Worm (Caenorhabditis elegans) whole organism, young adult: Measurements from ENCODE around the gene ZC13.2.

Experiments used
- F23B12.7 ChIP-seq: sonication (generic microtip); optimal IDR thresholded peaks from 2 replicates; lab custom pipeline; 2017; ENCODE audit warnings: missing genetic modification characterization, mild to moderate bottlenecking, missing compliant biosample characterization, antibody characterized with exemption, moderate library complexity; ENCODE audit not compliant: insufficient read depth
- F33H1.4 ChIP-seq: fragments of 200-800 bp; sonication (Bioruptor generic); IDR thresholded peaks from 2 replicates; pipeline ENCODE4 v1.3.6; 2022; ENCODE audit warnings: missing genetic modification reagents, missing genetic modification characterization, missing compliant biosample characterization
- F55B11.4 ChIP-seq: sonication (generic microtip); optimal IDR thresholded peaks from 2 replicates; lab custom pipeline; 2016; ENCODE audit warnings: missing compliant biosample characterization, missing genetic modification characterization, borderline replicate concordance; ENCODE audit not compliant: insufficient read depth
- Y67H2A.10 ChIP-seq: fragments of 200-800 bp; sonication (Bioruptor generic); conservative IDR thresholded peaks from 2 replicates; pipeline ENCODE4 v1.3.6; 2022; ENCODE audit warnings: missing genetic modification reagents, missing genetic modification characterization, missing compliant biosample characterization
- Y79H2A.3 ChIP-seq: fragments of 200-800 bp; sonication (Bioruptor generic); conservative IDR thresholded peaks from 2 replicates; pipeline ENCODE4 v1.3.6; 2022; ENCODE audit warnings: missing genetic modification reagents, missing genetic modification characterization, missing compliant biosample characterization
- ceh-79 ChIP-seq: sonication (generic microtip); optimal IDR thresholded peaks from 2 replicates; lab custom pipeline; 2017; ENCODE audit warnings: mild to moderate bottlenecking, missing genetic modification characterization, missing compliant biosample characterization
- dpff-1 ChIP-seq: sonication (generic microtip); optimal IDR thresholded peaks from 2 replicates; lab custom pipeline; 2017; ENCODE audit warnings: mild to moderate bottlenecking, missing genetic modification characterization, missing compliant biosample characterization
- ekl-4 ChIP-seq: fragments of 200-800 bp; sonication (Bioruptor generic); IDR thresholded peaks from 2 replicates; pipeline ENCODE4 v1.3.6; 2022; ENCODE audit warnings: missing genetic modification reagents, missing genetic modification characterization, missing compliant biosample characterization
- let-526 ChIP-seq: fragments of 200-800 bp; sonication (Bioruptor generic); IDR thresholded peaks from 2 replicates; pipeline ENCODE4 v1.3.6; 2022; ENCODE audit warnings: missing genetic modification reagents, missing genetic modification characterization, missing compliant biosample characterization
- madf-6 ChIP-seq: fragments of 200-800 bp; sonication (Bioruptor generic); IDR thresholded peaks from 2 replicates; pipeline ENCODE4 v1.3.6; 2022; ENCODE audit warnings: missing genetic modification reagents, missing genetic modification characterization, missing compliant biosample characterization
- madf-8 ChIP-seq: fragments of 200-800 bp; sonication (Bioruptor generic); conservative IDR thresholded peaks from 2 replicates; pipeline ENCODE4 v1.3.6; 2022; ENCODE audit warnings: missing genetic modification reagents, missing genetic modification characterization, missing compliant biosample characterization
- rcor-1 ChIP-seq: fragments of 200-800 bp; sonication (Bioruptor generic); IDR thresholded peaks from 2 replicates; pipeline ENCODE4 v1.3.6; 2022; ENCODE audit warnings: missing genetic modification reagents, missing genetic modification characterization, missing compliant biosample characterization

DNA sequence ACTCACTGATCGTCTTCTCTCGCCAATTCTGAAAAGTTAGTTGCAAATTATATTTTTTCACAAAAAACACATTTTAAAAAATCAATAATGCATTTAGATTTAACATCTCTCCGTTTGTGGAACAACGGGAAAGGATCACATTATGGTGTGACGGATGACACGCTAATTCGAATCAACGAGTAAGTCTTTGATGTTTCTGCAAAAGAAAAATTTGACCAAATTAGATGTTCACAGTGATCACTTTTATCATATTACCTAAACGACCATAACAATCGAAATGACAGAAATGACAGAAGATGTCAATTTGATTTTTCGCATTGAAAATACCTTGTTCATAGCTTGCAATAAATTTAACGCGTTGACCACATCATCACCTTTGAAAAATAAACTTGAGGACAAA is 19.1 kb upstream of the ZC13.2 start:
- no peak for TF ChIP-seq Y67H2A.10
- TF ChIP-seq ekl-4 (GFP tag; lab: Robert Waterston, UW), result no peak
- TF ChIP-seq F23B12.7, result no peak
- TF ChIP-seq F55B11.4, result no peak
- TF ChIP-seq ceh-79 (tag; lab: Kevin White, UChicago), result no peak
- TF ChIP-seq Y79H2A.3 (GFP tag; lab: Robert Waterston, UW), result no peak
- TF ChIP-seq dpff-1 (tag; lab: Kevin White, UChicago), result no peak
- TF ChIP-seq madf-6, result no peak
- TF ChIP-seq madf-8 (GFP tag; lab: Robert Waterston, UW), result no peak
- no peak for TF ChIP-seq F33H1.4 (GFP tag; lab: Robert Waterston, UW)
- TF ChIP-seq let-526 (GFP tag; lab: Robert Waterston, UW), result no peak
- no peak for TF ChIP-seq rcor-1
